Fruit fly (Drosophila melanogaster) whole organism, prepupa: ENCODE measurements around the gene CG32066.

ENCODE experiments used
- Blimp-1 ChIP-seq: fragments of 200-800 bp; sonication (Bioruptor generic); optimal IDR thresholded peaks from 3 replicates; lab custom pipeline; 2017; ENCODE audit warnings: missing biosample characterization, missing genetic modification characterization, mild to moderate bottlenecking, moderate library complexity, missing genetic modification reagents
- CG10669 ChIP-seq: fragments of 200-800 bp; sonication (Bioruptor generic); optimal IDR thresholded peaks from 3 replicates; lab custom pipeline; 2018; ENCODE audit warnings: missing biosample characterization, mild to moderate bottlenecking, missing genetic modification characterization, moderate library complexity
- CG11294 ChIP-seq: fragments of 200-800 bp; sonication (Bioruptor generic); IDR thresholded peaks from 2 replicates; pipeline ENCODE4 v1.3.6; 2022; ENCODE audit warnings: missing biosample characterization, missing genetic modification characterization
- CG11762 ChIP-seq: fragments of 200-800 bp; sonication (Bioruptor generic); optimal IDR thresholded peaks from 3 replicates; lab custom pipeline; 2016; ENCODE audit warnings: missing biosample characterization, missing genetic modification characterization; ENCODE audit not compliant: insufficient read depth
- CG15336 ChIP-seq: fragments of 200-800 bp; sonication (Bioruptor generic); IDR thresholded peaks from 2 replicates; pipeline ENCODE4 v1.3.6; 2022; ENCODE audit warnings: missing biosample characterization, missing genetic modification characterization
- CG1621 ChIP-seq: fragments of 200-800 bp; sonication (Bioruptor generic); optimal IDR thresholded peaks from 3 replicates; lab custom pipeline; 2018; ENCODE audit warnings: missing biosample characterization, mild to moderate bottlenecking, missing genetic modification characterization
- CG3032 ChIP-seq: fragments of 200-800 bp; optimal IDR thresholded peaks from 2 replicates; lab custom pipeline; 2019; ENCODE audit warnings: missing biosample characterization, mild to moderate bottlenecking, missing genetic modification characterization, moderate library complexity
- CG34406 ChIP-seq: fragments of 200-800 bp; sonication (Bioruptor generic); optimal IDR thresholded peaks from 3 replicates; lab custom pipeline; 2016; ENCODE audit warnings: missing biosample characterization, missing genetic modification characterization
- CG4318 ChIP-seq: fragments of 200-800 bp; sonication (Bioruptor generic); optimal IDR thresholded peaks from 3 replicates; lab custom pipeline; 2017; ENCODE audit warnings: missing biosample characterization, mild to moderate bottlenecking, missing genetic modification characterization
- CG6163 ChIP-seq: fragments of 200-800 bp; sonication (Bioruptor generic); IDR thresholded peaks from 3 replicates; pipeline ENCODE4 v1.3.6; 2022; ENCODE audit warnings: missing biosample characterization, missing genetic modification characterization
- CG6276 ChIP-seq: fragments of 200-800 bp; sonication (Bioruptor generic); optimal IDR thresholded peaks from 2 replicates; lab custom pipeline; 2017; ENCODE audit warnings: missing biosample characterization, mild to moderate bottlenecking, missing genetic modification characterization
- CG6792 ChIP-seq: fragments of 200-800 bp; sonication (Bioruptor generic); optimal IDR thresholded peaks from 3 replicates; lab custom pipeline; 2016; ENCODE audit warnings: missing biosample characterization, missing genetic modification characterization
- CG6808 ChIP-seq: fragments of 200-800 bp; sonication (Bioruptor generic); optimal IDR thresholded peaks from 3 replicates; lab custom pipeline; 2017; ENCODE audit warnings: missing biosample characterization, missing genetic modification characterization, mild to moderate bottlenecking, moderate library complexity, missing genetic modification reagents
- CG6854 ChIP-seq: fragments of 200-800 bp; sonication (Bioruptor generic); optimal IDR thresholded peaks from 2 replicates; lab custom pipeline; 2017; ENCODE audit warnings: missing biosample characterization, mild to moderate bottlenecking, missing genetic modification characterization
- CG7368 ChIP-seq: fragments of 200-800 bp; sonication (Bioruptor generic); optimal IDR thresholded peaks from 3 replicates; lab custom pipeline; 2016; ENCODE audit warnings: missing biosample characterization, missing genetic modification characterization
- CG8319 ChIP-seq: fragments of 200-800 bp; sonication (Bioruptor generic); optimal IDR thresholded peaks from 3 replicates; lab custom pipeline; 2016; ENCODE audit warnings: missing biosample characterization, missing genetic modification characterization
- CG8632 ChIP-seq: fragments of 200-800 bp; sonication (Bioruptor generic); optimal IDR thresholded peaks from 3 replicates; lab custom pipeline; 2016; ENCODE audit warnings: missing biosample characterization, missing genetic modification characterization
- CG9139 ChIP-seq: fragments of 200-800 bp; sonication (Bioruptor generic); optimal IDR thresholded peaks from 3 replicates; lab custom pipeline; 2017; ENCODE audit warnings: missing biosample characterization, mild to moderate bottlenecking, missing genetic modification characterization
- Eip78C ChIP-seq: fragments of 200-800 bp; sonication (Bioruptor generic); peaks from one replicate; lab custom pipeline; 2016; ENCODE audit warnings: missing biosample characterization, missing genetic modification characterization
- Ets21C ChIP-seq: fragments of 200-800 bp; sonication (Bioruptor generic); optimal IDR thresholded peaks from 3 replicates; lab custom pipeline; 2016; ENCODE audit warnings: missing biosample characterization, missing genetic modification characterization
- Ets96B ChIP-seq: fragments of 200-800 bp; optimal IDR thresholded peaks from 2 replicates; lab custom pipeline; 2019; ENCODE audit warnings: missing biosample characterization, mild to moderate bottlenecking, missing genetic modification characterization, moderate library complexity
- Hr38 ChIP-seq: sonication (Bioruptor generic); optimal IDR thresholded peaks from 2 replicates; lab custom pipeline; 2016; ENCODE audit warnings: missing biosample characterization, missing genetic modification characterization
- Hr39 ChIP-seq: fragments of 200-800 bp; sonication (Bioruptor generic); optimal IDR thresholded peaks from 2 replicates; lab custom pipeline; 2016; ENCODE audit warnings: missing biosample characterization, missing genetic modification characterization
- Hr4 ChIP-seq: fragments of 200-800 bp; sonication (Bioruptor generic); optimal IDR thresholded peaks from 3 replicates; lab custom pipeline; 2016; ENCODE audit warnings: missing biosample characterization, missing genetic modification characterization
- OdsH ChIP-seq: fragments of 200-800 bp; sonication (Bioruptor generic); optimal IDR thresholded peaks from 3 replicates; lab custom pipeline; 2016; ENCODE audit warnings: missing biosample characterization, missing genetic modification characterization
- Smox ChIP-seq: fragments of 200-800 bp; sonication (Bioruptor generic); optimal IDR thresholded peaks from 3 replicates; lab custom pipeline; 2016; ENCODE audit warnings: missing biosample characterization, missing genetic modification characterization
- Sox102F ChIP-seq: fragments of 200-800 bp; sonication (Bioruptor generic); optimal IDR thresholded peaks from 2 replicates; lab custom pipeline; 2016; ENCODE audit warnings: missing biosample characterization, mild to moderate bottlenecking, missing genetic modification characterization
- Sox14 ChIP-seq: fragments of 200-800 bp; sonication (Bioruptor generic); optimal IDR thresholded peaks from 3 replicates; lab custom pipeline; 2016; ENCODE audit warnings: missing biosample characterization, missing genetic modification characterization
- achi ChIP-seq: fragments of 200-800 bp; sonication (Bioruptor generic); optimal IDR thresholded peaks from 3 replicates; lab custom pipeline; 2016; ENCODE audit warnings: missing biosample characterization, missing genetic modification characterization
- acj6 ChIP-seq: fragments of 200-800 bp; sonication (Bioruptor generic); optimal IDR thresholded peaks from 3 replicates; lab custom pipeline; 2016; ENCODE audit warnings: missing biosample characterization, missing genetic modification characterization
- cyc ChIP-seq: fragments of 200-800 bp; sonication (Bioruptor generic); optimal IDR thresholded peaks from 3 replicates; lab custom pipeline; 2016; ENCODE audit warnings: missing biosample characterization, missing genetic modification characterization
- eg ChIP-seq: fragments of 200-800 bp; sonication (Bioruptor generic); IDR thresholded peaks from 3 replicates; pipeline ENCODE4 v1.3.6; 2022; ENCODE audit warnings: missing biosample characterization, missing genetic modification characterization
- esn ChIP-seq: fragments of 200-800 bp; sonication (Bioruptor generic); optimal IDR thresholded peaks from 2 replicates; lab custom pipeline; 2016; ENCODE audit warnings: missing biosample characterization, mild to moderate bottlenecking, missing genetic modification characterization, moderate library complexity
- fd59A ChIP-seq: fragments of 200-800 bp; sonication (Bioruptor generic); optimal IDR thresholded peaks from 2 replicates; lab custom pipeline; 2017; ENCODE audit warnings: missing biosample characterization, mild to moderate bottlenecking, missing genetic modification characterization, missing genetic modification reagents
- fkh ChIP-seq: fragments of 200-800 bp; sonication (Bioruptor generic); optimal IDR thresholded peaks from 3 replicates; lab custom pipeline; 2017; ENCODE audit warnings: missing biosample characterization, mild to moderate bottlenecking, missing genetic modification characterization, moderate library complexity
- lz ChIP-seq: fragments of 200-800 bp; sonication (Bioruptor generic); optimal IDR thresholded peaks from 3 replicates; lab custom pipeline; 2016; ENCODE audit warnings: missing biosample characterization, missing genetic modification characterization
- net ChIP-seq: fragments of 200-800 bp; sonication (Bioruptor generic); optimal IDR thresholded peaks from 3 replicates; lab custom pipeline; 2016; ENCODE audit warnings: missing biosample characterization, missing genetic modification characterization
- ss ChIP-seq, 2 experiments: fragments of 200-800 bp; sonication (Bioruptor generic); optimal IDR thresholded peaks; 2 replicates in 1 of 2; 3 replicates in 1 of 2; lab custom pipeline; 2017 to 2018; ENCODE audit warnings: mild to moderate bottlenecking in 2 of 2, missing biosample characterization in 2 of 2, missing genetic modification characterization in 2 of 2, moderate library complexity in 1 of 2
- vri ChIP-seq: fragments of 200-800 bp; sonication (Bioruptor generic); optimal IDR thresholded peaks from 3 replicates; lab custom pipeline; 2016; ENCODE audit warnings: missing biosample characterization, mild to moderate bottlenecking, missing genetic modification characterization

Gene CG32066

dm6 chr3L:10659524-10659923 is 1.3 kb downstream of the CG32066 start:
- no peak for TF ChIP-seq Smox (GFP tag; lab: Kevin White, UChicago)
- TF ChIP-seq CG7368: no peak
- no peak for TF ChIP-seq CG11294 (GFP tag; lab: Robert Waterston, UW)
- no peak for TF ChIP-seq Ets21C (GFP tag; lab: Kevin White, UChicago)
- no peak for TF ChIP-seq acj6 (GFP tag; lab: Kevin White, UChicago)
- TF ChIP-seq CG8632: no peak
- no peak for TF ChIP-seq CG6276 (GFP tag; lab: Kevin White, UChicago)
- no peak for TF ChIP-seq CG9139 (GFP tag; lab: Kevin White, UChicago)
- no peak for TF ChIP-seq Eip78C (GFP tag; lab: Kevin White, UChicago)
- TF ChIP-seq CG6854 (GFP tag; lab: Kevin White, UChicago): no peak
- no peak for TF ChIP-seq CG6808 (GFP tag; lab: Kevin White, UChicago)
- TF ChIP-seq Ets96B (tag; lab: Kevin White, UChicago): no peak
- TF ChIP-seq net (GFP tag; lab: Kevin White, UChicago): no peak
- TF ChIP-seq Blimp-1 (GFP tag; lab: Kevin White, UChicago): no peak
- TF ChIP-seq CG10669 (GFP tag; lab: Kevin White, UChicago): no peak
- TF ChIP-seq Hr38 (GFP tag; lab: Kevin White, UChicago): no peak
- TF ChIP-seq CG4318: no peak

dm6 chr3L:10658362-10659127 is 2.3 kb downstream of the CG32066 start:
- TF ChIP-seq CG15336 (GFP tag; lab: Robert Waterston, UW) (no peak), fd59A (no peak), eg (GFP tag; lab: Robert Waterston, UW) (no peak), net (GFP tag; lab: Kevin White, UChicago) (no peak), Eip78C (GFP tag; lab: Kevin White, UChicago) (no peak), vri (no peak), ss (GFP tag; optimal IDR thresholded peaks at IDR 0.05; lab: Kevin White, UChicago) (peak in 1 of 2 experiments; percentile 20), Sox14 (GFP tag; lab: Kevin White, UChicago) (no peak), fkh (GFP tag; lab: Kevin White, UChicago) (peak; percentile 51), CG11762 (GFP tag; lab: Kevin White, UChicago) (no peak)

- peak; percentile 34 for TF ChIP-seq CG6276 (GFP tag; lab: Kevin White, UChicago)
- peak; percentile 27; the same call in 1 of the 3 replicates for TF ChIP-seq CG6163
- TF ChIP-seq eg (GFP tag; lab: Robert Waterston, UW): peak; percentile 54; the same call in 2 of the 3 replicates
- TF ChIP-seq CG6854 (GFP tag; lab: Kevin White, UChicago): no peak
- peak; percentile 48 for TF ChIP-seq Eip78C (GFP tag; lab: Kevin White, UChicago)
- TF ChIP-seq Blimp-1 (GFP tag; lab: Kevin White, UChicago): no peak
- TF ChIP-seq CG15336 (GFP tag; lab: Robert Waterston, UW): peak; percentile 29; the same call in 1 of the 2 replicates
Observed at dm6 chr3L:10657311-10657710, 3.5 kb downstream of the CG32066 start.

- TF ChIP-seq cyc: no peak
- TF ChIP-seq lz (GFP tag; lab: Kevin White, UChicago): peak; percentile 1
- TF ChIP-seq CG4318: no peak
- TF ChIP-seq ss (GFP tag; optimal IDR thresholded peaks at IDR 0.05; lab: Kevin White, UChicago): peak; percentile 29 to 64
- no peak for TF ChIP-seq Hr39 (GFP tag; lab: Kevin White, UChicago)
- TF ChIP-seq Sox102F (GFP tag; lab: Kevin White, UChicago): peak; percentile 15
- peak; percentile 38 for TF ChIP-seq CG6792 (GFP tag; lab: Kevin White, UChicago)
- no peak for TF ChIP-seq CG15336 (GFP tag; lab: Robert Waterston, UW)
- peak; percentile 19 for TF ChIP-seq CG11762 (GFP tag; lab: Kevin White, UChicago)
- peak; percentile 8 for TF ChIP-seq CG3032 (tag; lab: Kevin White, UChicago)
- peak; percentile 56 for TF ChIP-seq CG8632
- no peak for TF ChIP-seq CG8319 (GFP tag; lab: Kevin White, UChicago)
- peak; percentile 53 for TF ChIP-seq CG1621
- TF ChIP-seq eg (GFP tag; lab: Robert Waterston, UW): peak; percentile 50; the same call in 1 of the 3 replicates
- TF ChIP-seq Ets96B (tag; lab: Kevin White, UChicago): peak; percentile 16
- TF ChIP-seq achi (GFP tag; lab: Kevin White, UChicago): peak; percentile 47
- no peak for TF ChIP-seq fd59A
- TF ChIP-seq CG7368: peak; percentile 53
- TF ChIP-seq esn (GFP tag; lab: Kevin White, UChicago): peak; percentile 44
- TF ChIP-seq Hr4 (GFP tag; lab: Kevin White, UChicago): no peak
- peak; percentile 23 for TF ChIP-seq CG34406 (GFP tag; lab: Kevin White, UChicago)
- peak; percentile 3 for TF ChIP-seq Sox14 (GFP tag; lab: Kevin White, UChicago)
- peak; percentile 62 for TF ChIP-seq OdsH (GFP tag; lab: Kevin White, UChicago)
- peak; percentile 53 for TF ChIP-seq acj6 (GFP tag; lab: Kevin White, UChicago)
- peak; percentile 86 for TF ChIP-seq Eip78C (GFP tag; lab: Kevin White, UChicago)
- TF ChIP-seq CG9139 (GFP tag; lab: Kevin White, UChicago): peak; percentile 47
Observed at dm6 chr3L:10656451-10657198, 4.2 kb downstream of the CG32066 start.
